Fruit fly (Drosophila melanogaster): ENCODE data around the gene Kap-alpha3.

Gene Kap-alpha3

dm6 chr3R:9626880-9627401 is 49.4 kb upstream of the Kap-alpha3 start, which contains the start of the genes CG9427 and CG8319 (continued):
- TF ChIP-seq Oli (tag; optimal IDR thresholded peaks at IDR 0.05) (no peak), CG16813 (GFP tag; IDR thresholded peaks at IDR 0.05; ENCODE audit: partially characterized antibody) (peak; percentile 77), CG30403 (GFP tag; optimal IDR thresholded peaks at IDR 0.05) (peak; percentile 81), sima (GFP tag; optimal IDR thresholded peaks at IDR 0.05) (no peak), CG8944 (GFP tag; optimal IDR thresholded peaks at IDR 0.05) (peak; percentile 34), Kr (GFP tag; optimal IDR thresholded peaks at IDR 0.05) (no peak), slou (GFP tag; optimal IDR thresholded peaks at IDR 0.05) (no peak), Lpt (GFP tag; optimal IDR thresholded peaks at IDR 0.05) (no peak), tna (GFP tag; IDR thresholded peaks at IDR 0.05; ENCODE audit: partially characterized antibody) (peak; percentile 65; the same call in 1 of the 2 replicates), ato (GFP tag; IDR thresholded peaks at IDR 0.05; ENCODE audit: partially characterized antibody) (peak; percentile 16; the same call in 1 of the 2 replicates), exex (tag; optimal IDR thresholded peaks at IDR 0.05) (peak; percentile 38), Nf-YC (tag; optimal IDR thresholded peaks at IDR 0.05) (peak; percentile 79), Gug (GFP tag; IDR thresholded peaks at IDR 0.05) (0 out of 4 replicates have a peak, but pooled peaks have one; percentile 26), CG17385 (GFP tag; optimal IDR thresholded peaks at IDR 0.05) (peak; percentile 35), ci (GFP tag; IDR thresholded peaks at IDR 0.05) (peak; percentile 60; the same call in 1 of the 3 replicates), chn (GFP tag; optimal IDR thresholded peaks at IDR 0.05) (peak; percentile 59), Camta (GFP tag; optimal IDR thresholded peaks at IDR 0.05) (peak; percentile 61), sob (GFP tag; IDR thresholded peaks at IDR 0.05) (peak; percentile 76), CG9609 (GFP tag; optimal IDR thresholded peaks at IDR 0.05) (peak; percentile 47), Dp (GFP tag; optimal IDR thresholded peaks at IDR 0.05) (peak; percentile 93), CG3065 (GFP tag; optimal IDR thresholded peaks at IDR 0.05) (peak; percentile 41), CG1233 (GFP tag; optimal IDR thresholded peaks at IDR 0.05) (peak; percentile 48), sug (tag; optimal IDR thresholded peaks at IDR 0.05) (peak; percentile 72), nom (GFP tag; optimal IDR thresholded peaks at IDR 0.05) (no peak), CG5245 (GFP tag; optimal IDR thresholded peaks at IDR 0.05) (peak; percentile 20), CG2712 (tag; optimal IDR thresholded peaks at IDR 0.05) (peak; percentile 75), mld (GFP tag; IDR thresholded peaks at IDR 0.05; ENCODE audit: partially characterized antibody) (0 out of 3 replicates have a peak, but pooled peaks have one; percentile 40), CG31224 (GFP tag; IDR thresholded peaks at IDR 0.05) (no peak), CG6854 (GFP tag; optimal IDR thresholded peaks at IDR 0.05) (no peak), Adf1 (GFP tag; IDR thresholded peaks at IDR 0.05) (no peak), CG11093 (GFP tag; IDR thresholded peaks at IDR 0.05) (no peak), CG13624 (GFP tag; optimal IDR thresholded peaks at IDR 0.05) (peak; percentile 42), Sox100B (GFP tag; optimal IDR thresholded peaks at IDR 0.05) (peak; percentile 30), emc (GFP tag; optimal IDR thresholded peaks at IDR 0.05) (no peak), Trl (optimal IDR thresholded peaks at IDR 0.05) (no peak), Trl (GFP tag; optimal IDR thresholded peaks at IDR 0.05) (peak; percentile 17), CG34376 (GFP tag; optimal IDR thresholded peaks at IDR 0.05) (peak; percentile 62), kah (GFP tag; optimal IDR thresholded peaks at IDR 0.05) (no peak), kay (GFP tag; optimal IDR thresholded peaks at IDR 0.05) (peak; percentile 28), Aef1 (GFP tag; IDR thresholded peaks at IDR 0.05) (peak; percentile 33; the same call in 1 of the 3 replicates), bowl (GFP tag; IDR thresholded peaks at IDR 0.05) (no peak), CG1024 (GFP tag; IDR thresholded peaks at IDR 0.05) (no peak), CG10209 (GFP tag; optimal IDR thresholded peaks at IDR 0.05) (peak; percentile 45), Fer1 (GFP tag; optimal IDR thresholded peaks at IDR 0.05) (peak; percentile 75), CG15073 (GFP tag; optimal IDR thresholded peaks at IDR 0.05) (no peak), lmd (GFP tag; IDR thresholded peaks at IDR 0.05) (peak; percentile 40; the same call in 1 of the 2 replicates), Sry-β (GFP tag; optimal IDR thresholded peaks at IDR 0.05) (peak; percentile 62), CG17912 (GFP tag; optimal IDR thresholded peaks at IDR 0.05) (no peak), D (optimal IDR thresholded peaks at IDR 0.05) (no peak), D (GFP tag; optimal IDR thresholded peaks at IDR 0.05) (no peak), CG18764 (GFP tag; optimal IDR thresholded peaks at IDR 0.05) (peak; percentile 62)

Measured in whole organism, embryonic.